Fruit fly (Drosophila melanogaster) whole organism, larva: ENCODE data around the gene CG7715.

Experiments used
- noc ChIP-seq: fragments of 200-800 bp; sonication (Bioruptor generic); optimal IDR thresholded peaks from 3 replicates; lab custom pipeline; 2019; ENCODE audit warnings: missing biosample characterization, mild to moderate bottlenecking, missing genetic modification characterization, moderate library complexity

The CG7715 gene

DNA sequence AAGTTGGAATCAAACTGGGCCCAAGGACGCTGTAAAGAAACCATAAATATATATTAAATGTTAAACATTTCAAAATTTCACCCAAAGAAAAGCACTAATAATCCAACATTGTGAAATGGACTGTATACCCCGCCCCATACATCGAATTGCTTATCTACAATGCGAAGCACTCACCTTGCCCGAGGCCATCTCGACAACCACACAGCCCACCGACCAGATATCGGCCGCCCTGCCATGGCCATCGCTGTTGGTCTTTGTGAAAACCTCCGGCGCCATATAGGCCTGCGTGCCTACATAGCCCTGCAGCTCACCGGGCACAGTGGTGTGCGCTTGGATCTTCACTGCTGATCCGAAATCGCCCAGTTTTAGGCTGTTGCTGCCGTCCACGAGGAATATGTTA lies 5.3 kb upstream of the CG7715 start:
- TF ChIP-seq noc: no peak

DNA sequence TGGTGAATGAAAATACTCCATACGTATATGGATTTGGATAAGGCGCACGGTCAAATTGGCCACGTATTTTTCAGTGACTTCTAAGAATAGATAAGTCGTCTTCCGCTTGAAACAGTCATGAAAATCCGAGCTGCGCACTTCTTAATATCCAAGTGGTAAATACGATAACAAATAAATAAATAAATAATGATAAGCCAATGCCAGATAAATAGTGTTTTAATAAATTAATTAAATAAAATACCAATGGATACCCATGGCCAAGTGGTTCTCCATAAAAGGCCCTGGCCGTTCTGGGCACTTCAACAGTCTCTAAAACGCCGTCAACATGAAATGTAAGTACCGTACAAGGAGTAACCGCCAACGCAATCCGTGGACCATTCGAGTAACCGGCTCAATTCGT lies 4.1 kb upstream of the CG7715 start, which contains the start of gene CG14302:
TSS of gene CG14302 (plus strand) at position 301 of the 400 bp plus-strand sequence.
- no peak for TF ChIP-seq noc

DNA sequence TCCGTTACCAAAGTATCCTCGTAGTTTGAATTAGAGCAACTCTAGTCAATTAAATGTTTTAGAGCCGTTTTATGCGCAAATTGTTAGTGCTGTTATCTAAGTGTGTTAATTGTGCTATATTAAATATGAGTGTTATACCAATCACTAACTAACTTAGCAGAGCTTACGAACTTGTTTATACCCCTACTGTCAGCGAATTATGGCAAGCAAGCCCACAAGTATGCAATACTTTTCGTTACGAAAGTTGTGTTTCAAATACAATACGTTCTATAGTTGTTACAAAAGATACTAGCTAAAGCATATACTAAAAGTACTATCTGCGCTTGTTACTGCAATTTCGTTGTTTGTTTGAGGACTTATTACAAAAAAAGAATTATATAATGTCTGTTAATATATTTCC lies 3.0 kb upstream of the CG7715 start:
- TF ChIP-seq noc: no peak

DNA sequence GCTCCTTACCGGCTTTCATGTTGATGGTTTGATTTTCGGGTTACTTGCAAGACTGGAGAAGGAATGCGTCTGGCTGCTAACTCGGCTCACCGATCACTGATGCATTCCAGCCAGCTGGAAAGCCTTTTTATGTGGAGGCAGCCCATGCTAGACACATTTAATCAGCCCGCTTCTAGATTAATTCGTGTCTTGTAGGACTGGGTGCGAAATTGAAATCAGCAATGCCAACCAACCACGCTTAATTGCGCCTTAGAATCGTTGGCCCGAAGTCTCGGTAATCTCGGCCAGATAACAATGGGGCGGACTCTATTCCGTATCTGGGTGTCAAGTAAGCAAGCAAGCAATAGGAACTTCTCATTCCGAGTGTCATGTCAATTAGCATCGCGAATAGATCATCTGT lies 1.9 kb downstream of the CG7715 start, which contains the start of gene CG7714:
TSS of gene CG7714 (minus strand) at position 101 of the 400 bp plus-strand sequence.
- no peak for TF ChIP-seq noc

DNA sequence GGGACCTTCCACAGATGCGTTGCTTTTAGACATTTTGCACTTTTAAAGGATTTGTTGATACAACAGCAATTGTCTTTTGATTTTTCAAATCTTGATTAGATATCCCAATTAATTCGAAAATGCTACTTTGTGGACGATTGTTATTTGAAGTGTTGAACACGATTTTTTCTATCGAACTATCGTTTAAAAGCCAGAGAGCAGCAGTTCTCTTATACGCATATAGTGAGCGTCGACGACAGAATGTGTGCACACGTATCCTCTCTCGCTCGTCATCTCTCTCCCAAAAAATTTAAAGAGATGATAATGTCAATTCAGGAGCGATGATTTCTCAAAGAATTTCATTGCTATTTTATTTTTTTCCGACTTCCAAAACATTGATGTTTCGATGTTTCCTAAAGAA lies 5.8 kb downstream of the CG7715 start, which contains the start of gene CG34283:
TSS of gene CG34283 (minus strand) at position 101 of the 400 bp plus-strand sequence.
- TF ChIP-seq noc: no peak

DNA sequence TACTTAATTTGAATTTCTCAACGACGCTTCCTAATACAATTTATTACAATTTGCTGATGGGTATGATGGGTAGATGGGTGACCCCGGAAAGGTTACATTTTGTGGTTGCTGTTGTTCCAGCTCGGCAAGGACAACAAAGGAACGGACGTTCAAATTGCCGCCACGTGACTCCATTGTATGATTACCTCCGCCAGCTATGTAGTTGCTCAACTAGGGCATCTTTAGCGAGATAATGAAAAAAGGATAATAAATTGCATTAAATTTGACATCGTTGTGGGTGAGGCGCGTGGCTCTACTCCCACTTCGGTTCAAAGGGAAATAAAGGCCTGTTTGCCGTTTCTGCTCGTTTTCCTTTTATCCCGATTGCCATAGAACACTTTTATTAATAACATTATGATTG lies 6.9 kb downstream of the CG7715 start:
- TF ChIP-seq noc: no peak

DNA sequence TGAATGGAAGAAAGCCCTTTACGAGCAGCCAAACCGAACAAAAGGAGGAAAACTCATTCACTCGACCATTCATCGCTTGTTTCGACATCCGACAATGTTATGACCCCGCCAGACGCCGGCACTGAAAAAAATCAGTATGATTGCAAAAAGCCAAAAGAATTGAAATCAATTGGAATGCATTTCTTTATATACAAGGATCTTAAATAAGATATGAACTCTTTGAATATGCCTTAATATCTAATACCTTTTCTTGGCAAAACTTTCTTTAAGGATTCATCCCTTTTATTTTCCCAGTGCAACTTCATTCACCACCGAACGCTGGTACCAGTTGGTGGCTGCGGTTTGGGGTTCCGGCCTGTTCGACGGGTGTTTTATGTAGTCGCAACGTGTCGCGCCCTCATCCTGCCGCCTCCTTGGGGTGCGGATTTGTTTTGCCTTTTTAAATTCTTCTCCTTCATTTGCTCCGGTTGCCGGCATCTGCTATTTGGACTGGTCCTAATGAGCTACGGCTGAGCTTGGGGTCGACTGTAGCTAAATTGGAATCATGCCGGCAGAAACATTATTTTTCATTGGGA lies 8.4 kb downstream of the CG7715 start:
- TF ChIP-seq noc: peak; percentile 45

DNA sequence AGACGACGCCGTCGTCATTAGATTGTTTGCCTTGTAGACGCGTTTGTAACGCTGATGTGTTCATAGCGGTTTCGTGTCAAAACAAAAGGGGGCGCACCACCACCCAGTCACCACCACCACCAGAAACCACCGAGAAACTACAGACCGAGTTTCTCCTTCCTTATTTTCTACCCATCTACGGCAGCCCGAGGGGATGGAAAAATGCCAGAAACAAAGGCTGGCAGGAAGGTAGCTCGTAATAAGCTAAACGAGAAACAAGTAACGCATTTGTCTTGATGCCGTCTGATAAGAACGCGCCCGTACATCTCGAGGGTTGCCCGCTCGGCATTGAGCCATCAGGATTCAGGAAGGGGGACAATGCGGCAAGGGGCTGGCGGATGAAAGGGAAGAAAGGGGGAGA lies 20.8 kb downstream of the CG7715 start:
- TF ChIP-seq noc: no peak

DNA sequence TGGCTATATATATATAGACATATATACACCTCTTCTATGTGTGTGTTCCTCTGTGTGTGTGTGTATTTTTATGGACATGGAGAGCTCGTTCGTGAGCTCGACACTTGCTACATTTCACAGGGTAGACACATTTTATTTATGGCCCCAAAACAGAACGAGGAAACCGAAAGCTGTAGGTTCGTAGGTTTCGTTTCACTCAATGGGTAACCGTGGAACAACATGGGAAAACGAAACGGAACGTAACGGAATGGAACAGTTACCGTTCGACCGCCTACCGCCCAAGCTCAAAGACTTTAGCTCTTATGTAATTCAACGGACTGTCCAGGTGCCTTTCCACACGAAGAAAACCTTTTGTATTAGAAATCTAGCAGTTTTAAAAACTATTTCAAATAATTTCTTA lies 22.0 kb downstream of the CG7715 start:
- TF ChIP-seq noc: no peak

DNA sequence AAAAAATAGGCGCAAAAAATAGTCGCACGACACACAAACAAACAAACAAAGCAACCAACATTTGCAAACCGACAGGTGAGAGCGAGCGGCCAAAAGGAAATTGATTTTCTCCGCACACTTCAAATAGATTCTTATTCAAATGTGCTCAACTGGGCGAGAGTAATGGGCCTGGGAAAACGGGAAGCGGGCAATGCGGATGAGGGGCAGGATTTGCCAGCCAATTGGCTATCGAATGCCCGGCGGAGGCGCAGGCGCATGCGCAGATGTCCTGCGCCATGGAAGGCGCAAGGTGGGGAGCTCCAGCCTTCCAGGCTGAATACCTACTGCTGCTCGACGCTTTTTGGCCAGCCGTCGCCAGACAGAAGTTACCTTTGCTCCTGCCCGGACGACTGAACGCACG lies 23.1 kb downstream of the CG7715 start, which contains the start of the genes ChAT and VAChT:
TSS of gene ChAT (plus strand) at position 352 of the 400 bp plus-strand sequence.
TSS of gene VAChT (plus strand) at position 352 of the 400 bp plus-strand sequence.
- TF ChIP-seq noc: no peak

DNA sequence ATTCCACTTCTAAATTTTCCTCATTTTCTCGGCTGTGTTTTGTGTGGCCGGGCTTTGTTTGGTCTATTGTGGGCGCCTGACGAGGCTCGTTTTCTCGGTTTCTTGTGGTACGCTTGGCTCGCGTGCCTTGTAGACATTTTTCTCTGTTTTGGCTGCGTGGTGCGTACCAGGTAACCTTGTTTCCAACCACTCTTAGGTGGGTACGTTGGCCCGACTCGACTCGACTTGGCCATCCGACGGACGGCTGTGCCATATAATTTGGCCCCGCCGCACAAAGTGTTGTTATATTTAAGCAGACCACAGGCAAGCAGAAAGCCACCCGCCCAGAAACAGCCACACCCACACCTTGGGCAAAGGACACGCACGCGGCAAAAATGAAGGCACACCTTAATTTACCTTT lies 24.8 kb downstream of the CG7715 start:
- TF ChIP-seq noc: no peak

DNA sequence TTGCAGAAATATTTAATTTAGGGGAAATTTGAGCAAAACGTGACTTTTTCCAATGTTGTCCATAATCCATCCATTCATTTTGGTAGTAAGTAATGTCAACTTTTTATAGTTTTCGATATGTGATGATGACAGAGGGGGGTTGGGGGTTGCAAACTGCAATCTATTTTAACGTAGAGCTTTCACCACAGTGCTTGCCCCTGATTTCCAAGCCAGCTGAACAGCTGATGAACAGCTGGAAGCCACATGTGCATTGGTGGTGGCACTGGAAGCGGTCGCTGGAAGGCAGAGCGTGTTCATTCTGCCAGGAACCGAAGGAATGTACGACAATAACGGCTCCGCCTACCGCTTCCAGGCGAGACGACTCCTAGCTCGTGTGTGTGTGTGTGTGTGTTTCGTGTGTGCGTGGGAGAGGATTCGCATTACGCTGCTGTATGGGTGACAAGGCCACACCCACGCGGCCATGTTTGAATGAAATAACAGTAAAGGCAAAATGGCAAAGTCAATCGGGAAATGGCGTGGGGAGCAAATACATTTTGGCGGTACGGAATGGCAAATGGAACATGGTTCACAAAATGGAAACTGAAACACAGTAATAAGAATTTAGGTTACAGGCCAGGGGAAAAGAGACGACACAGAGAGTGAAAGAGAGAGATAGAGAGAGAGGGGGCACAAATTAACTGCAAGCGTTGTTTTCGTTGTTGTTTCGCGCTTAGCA lies 29.3 kb downstream of the CG7715 start:
- no peak for TF ChIP-seq noc

DNA sequence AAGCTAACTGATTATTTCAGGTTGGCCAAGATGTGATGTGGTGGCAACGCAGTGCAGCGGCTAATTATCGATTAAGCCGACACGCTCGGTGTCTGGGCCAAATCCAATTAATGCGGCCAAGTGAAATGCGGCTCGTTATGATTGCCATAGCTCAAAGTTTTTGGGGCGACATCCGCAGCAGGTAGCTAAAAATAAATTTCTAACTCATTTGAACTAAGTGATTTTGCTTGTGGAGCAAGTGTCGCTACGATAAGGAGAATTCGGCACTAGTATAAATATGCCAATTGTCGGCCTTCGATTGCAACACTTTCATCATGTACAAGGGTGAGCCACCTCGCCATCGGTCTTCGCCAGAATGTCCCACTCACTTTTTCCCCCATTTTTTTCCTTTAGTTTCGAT lies 33.3 kb downstream of the CG7715 start, which contains the start of gene CG34282:
TSS of gene CG34282 (plus strand) at position 301 of the 400 bp plus-strand sequence.
- TF ChIP-seq noc: no peak

DNA sequence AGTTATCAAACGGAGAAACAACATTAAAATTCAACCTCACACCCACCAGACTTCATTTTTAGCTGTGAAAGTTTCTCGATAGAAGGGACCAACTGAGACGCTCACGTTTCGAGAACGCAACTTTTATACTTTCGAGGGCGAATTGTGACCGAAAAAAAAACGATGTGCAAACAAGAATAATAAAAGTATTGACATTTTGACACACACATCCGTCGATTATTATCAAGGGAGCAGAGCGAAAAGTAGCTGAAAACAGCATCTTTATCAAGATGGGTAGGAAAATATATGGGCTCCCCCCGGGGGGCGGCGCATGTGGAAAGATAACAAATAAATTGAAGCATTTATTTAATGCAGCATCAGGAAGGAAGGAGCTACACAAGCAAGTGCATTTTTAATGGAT lies 34.7 kb downstream of the CG7715 start, which contains the start of gene CG14300:
TSS of gene CG14300 (minus strand) at position 101 of the 400 bp plus-strand sequence.
- TF ChIP-seq noc: no peak

DNA sequence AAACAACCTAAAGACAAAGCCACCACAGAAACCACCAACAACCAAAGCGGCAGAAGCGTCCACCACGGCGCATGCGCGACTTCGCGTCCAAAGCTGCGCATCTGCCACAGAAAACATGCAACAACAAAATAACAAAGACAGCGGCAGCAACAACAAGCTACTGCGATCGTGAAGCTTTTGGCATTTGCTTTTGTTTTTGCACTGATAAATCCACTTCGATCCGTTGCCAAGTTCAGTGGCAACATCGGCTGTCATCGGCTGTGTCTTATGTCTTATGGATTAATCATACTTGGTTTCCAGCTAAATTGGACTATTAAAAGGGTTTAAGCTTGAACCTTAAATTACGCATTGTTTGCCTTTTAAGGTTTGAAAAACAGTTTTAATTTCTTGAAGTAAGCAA lies 35.6 kb downstream of the CG7715 start, which contains the start of gene Muc91C:
TSS of gene Muc91C (minus strand) at position 101 of the 400 bp plus-strand sequence.
- TF ChIP-seq noc: no peak

DNA sequence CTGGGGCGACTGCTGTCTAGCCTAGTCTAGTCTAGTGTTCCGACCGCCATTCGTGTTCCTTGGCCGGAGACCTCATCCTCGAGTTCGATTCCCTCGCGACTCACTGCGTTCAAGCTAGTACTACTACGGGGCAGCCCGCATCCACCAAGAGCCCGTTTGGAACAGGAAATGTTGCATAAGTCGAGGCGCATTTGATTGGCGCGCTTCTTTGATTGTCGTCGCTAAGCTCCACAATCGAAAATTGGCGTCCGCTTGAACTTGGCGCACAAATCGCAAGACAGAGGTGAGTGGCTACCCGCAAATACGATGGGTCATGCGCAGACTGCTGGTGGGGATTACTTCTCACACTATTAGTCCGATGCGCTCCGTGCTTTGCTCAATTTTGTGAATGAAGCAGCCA lies 47.2 kb downstream of the CG7715 start:
- TF ChIP-seq noc: no peak

DNA sequence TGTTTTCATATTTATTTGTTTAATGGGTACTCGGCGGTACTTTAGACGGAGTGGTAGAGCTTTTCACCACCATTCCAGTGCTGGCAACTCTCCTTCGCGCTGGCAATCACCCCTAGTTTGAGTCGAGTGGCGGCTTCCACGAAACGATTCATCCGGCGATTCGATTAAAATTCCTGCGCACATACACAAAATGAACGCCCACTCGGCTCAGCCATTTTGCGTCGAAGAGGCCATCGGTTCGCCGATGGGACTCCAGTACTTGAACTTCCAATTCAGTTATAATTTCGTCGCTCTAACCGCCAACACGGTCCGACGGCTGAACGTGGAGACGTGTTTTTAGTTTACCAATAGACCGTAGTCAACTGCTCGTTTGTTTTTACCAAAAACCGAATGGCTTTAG lies 47.9 kb downstream of the CG7715 start, which contains the start of the genes CG46318 and ChT:
TSS of gene CG46318 (plus strand) at position 273 of the 400 bp plus-strand sequence.
TSS of gene ChT (plus strand) at position 273 of the 400 bp plus-strand sequence.
- no peak for TF ChIP-seq noc
